Worm (Caenorhabditis elegans) whole organism, young adult: ENCODE measurements around the gene ctns-1.

ENCODE experiments used
- C17E4.6 ChIP-seq: fragments of 200-800 bp; sonication (Bioruptor generic); IDR thresholded peaks from 2 replicates; pipeline ENCODE4 v1.3.6; 2022; ENCODE audit warnings: missing genetic modification reagents, missing genetic modification characterization, missing compliant biosample characterization
- D2030.7 ChIP-seq: fragments of 200-800 bp; sonication (Bioruptor generic); IDR thresholded peaks from 2 replicates; pipeline ENCODE4 v1.3.6; 2022; ENCODE audit warnings: missing genetic modification reagents, missing genetic modification characterization, missing compliant biosample characterization
- F10E7.11 ChIP-seq: sonication (generic microtip); optimal IDR thresholded peaks from 2 replicates; lab custom pipeline; 2017; ENCODE audit warnings: mild to moderate bottlenecking, missing genetic modification characterization, moderate library complexity, missing compliant biosample characterization
- F39B2.1 ChIP-seq: fragments of 200-800 bp; sonication (Bioruptor generic); IDR thresholded peaks from 2 replicates; pipeline ENCODE4 v1.3.6; 2022; ENCODE audit warnings: missing genetic modification reagents, missing genetic modification characterization, missing compliant biosample characterization
- F49E8.2 ChIP-seq: sonication (generic microtip); optimal IDR thresholded peaks from 3 replicates; lab custom pipeline; 2017; ENCODE audit warnings: missing genetic modification characterization, mild to moderate bottlenecking, missing compliant biosample characterization, antibody characterized with exemption, moderate library complexity; ENCODE audit not compliant: insufficient read depth
- F52B5.7 ChIP-seq: sonication (generic microtip); optimal IDR thresholded peaks from 2 replicates; lab custom pipeline; 2016; ENCODE audit warnings: mild to moderate bottlenecking, missing genetic modification characterization, missing compliant biosample characterization
- T26A5.8 ChIP-seq: sonication (generic microtip); optimal IDR thresholded peaks from 2 replicates; lab custom pipeline; 2016; ENCODE audit warnings: missing genetic modification characterization, missing compliant biosample characterization
- Y53F4B.3 ChIP-seq: fragments of 200-800 bp; sonication (Bioruptor generic); IDR thresholded peaks from 2 replicates; pipeline ENCODE4 v1.3.6; 2022; ENCODE audit warnings: missing genetic modification reagents, missing genetic modification characterization, missing compliant biosample characterization
- Y67H2A.10 ChIP-seq: fragments of 200-800 bp; sonication (Bioruptor generic); conservative IDR thresholded peaks from 2 replicates; pipeline ENCODE4 v1.3.6; 2022; ENCODE audit warnings: missing genetic modification reagents, missing genetic modification characterization, missing compliant biosample characterization
- ZK185.1 ChIP-seq: sonication (generic microtip); optimal IDR thresholded peaks from 2 replicates; lab custom pipeline; 2016; ENCODE audit warnings: mild to moderate bottlenecking, missing genetic modification characterization, missing compliant biosample characterization; ENCODE audit not compliant: poor library complexity, severe bottlenecking
- atf-7 ChIP-seq: sonication (generic microtip); optimal IDR thresholded peaks from 2 replicates; lab custom pipeline; 2017; ENCODE audit warnings: mild to moderate bottlenecking, missing genetic modification characterization, missing compliant biosample characterization
- attf-3 ChIP-seq: fragments of 200-800 bp; sonication (Bioruptor generic); conservative IDR thresholded peaks from 2 replicates; pipeline ENCODE4 v1.3.6; 2022; ENCODE audit warnings: missing genetic modification reagents, missing genetic modification characterization, missing compliant biosample characterization
- attf-5 ChIP-seq: fragments of 200-800 bp; sonication (Bioruptor generic); optimal IDR thresholded peaks from 2 replicates; lab custom pipeline; 2018; ENCODE audit warnings: mild to moderate bottlenecking, missing genetic modification characterization, missing compliant biosample characterization
- ccch-3 ChIP-seq: fragments of 200-800 bp; sonication (Bioruptor generic); optimal IDR thresholded peaks from 2 replicates; lab custom pipeline; 2018; ENCODE audit warnings: mild to moderate bottlenecking, missing genetic modification characterization, missing compliant biosample characterization
- cebp-1 ChIP-seq, 2 experiments: fragments of 200-800 bp in 1 of 2; sonication (Bioruptor generic) in 1 of 2; sonication (generic microtip) in 1 of 2; IDR thresholded peaks in 1 of 2; optimal IDR thresholded peaks in 1 of 2; 2 replicates each; pipeline versions ENCODE4 v1.3.6 to Lab custom; 2017 to 2022; ENCODE audit warnings: missing compliant biosample characterization in 2 of 2, missing genetic modification characterization in 2 of 2, mild to moderate bottlenecking in 1 of 2, missing genetic modification reagents in 1 of 2, moderate library complexity in 1 of 2
- cebp-2 ChIP-seq: fragments of 200-800 bp; sonication (Bioruptor generic); IDR thresholded peaks from 2 replicates; pipeline ENCODE4 v1.3.6; 2022; ENCODE audit warnings: missing genetic modification characterization, missing compliant biosample characterization
- ceh-100 ChIP-seq: fragments of 200-800 bp; sonication (Bioruptor generic); IDR thresholded peaks from 2 replicates; pipeline ENCODE4 v1.3.6; 2022; ENCODE audit warnings: missing genetic modification reagents, missing genetic modification characterization, missing compliant biosample characterization
- ceh-40 ChIP-seq: fragments of 200-800 bp; sonication (Bioruptor generic); IDR thresholded peaks from 2 replicates; pipeline ENCODE4 v1.3.6; 2022; ENCODE audit warnings: missing genetic modification characterization, missing compliant biosample characterization
- ceh-79 ChIP-seq: sonication (generic microtip); optimal IDR thresholded peaks from 2 replicates; lab custom pipeline; 2017; ENCODE audit warnings: mild to moderate bottlenecking, missing genetic modification characterization, missing compliant biosample characterization
- dox-1 ChIP-seq: fragments of 200-800 bp; sonication (Bioruptor generic); IDR thresholded peaks from 2 replicates; pipeline ENCODE4 v1.3.6; 2022; ENCODE audit warnings: missing genetic modification reagents, missing genetic modification characterization, missing compliant biosample characterization
- dpl-1 ChIP-seq: fragments of 150-350 bp; optimal IDR thresholded peaks from 2 replicates; lab custom pipeline; 2014; ENCODE audit warnings: missing biosample characterization, missing genetic modification reagents, missing genetic modification characterization
- egl-18 ChIP-seq: fragments of 200-800 bp; sonication (Bioruptor generic); IDR thresholded peaks from 2 replicates; pipeline ENCODE4 v1.3.6; 2022; ENCODE audit warnings: missing genetic modification reagents, missing genetic modification characterization, missing compliant biosample characterization
- egl-44 ChIP-seq: fragments of 200-800 bp; sonication (Bioruptor generic); IDR thresholded peaks from 2 replicates; pipeline ENCODE4 v1.3.6; 2022; ENCODE audit warnings: missing genetic modification reagents, missing genetic modification characterization, missing compliant biosample characterization
- hmg-1.2 ChIP-seq: fragments of 200-800 bp; sonication (Bioruptor generic); IDR thresholded peaks from 2 replicates; pipeline ENCODE4 v1.3.6; 2022; ENCODE audit warnings: missing genetic modification reagents, missing genetic modification characterization, missing compliant biosample characterization
- hsf-1 ChIP-seq: fragments of 200-800 bp; sonication (Bioruptor generic); IDR thresholded peaks from 2 replicates; pipeline ENCODE4 v1.3.6; 2022; ENCODE audit warnings: missing genetic modification reagents, missing genetic modification characterization, missing compliant biosample characterization
- let-526 ChIP-seq: fragments of 200-800 bp; sonication (Bioruptor generic); IDR thresholded peaks from 2 replicates; pipeline ENCODE4 v1.3.6; 2022; ENCODE audit warnings: missing genetic modification reagents, missing genetic modification characterization, missing compliant biosample characterization
- let-607 ChIP-seq, 2 experiments: fragments of 200-800 bp in 1 of 2; sonication (Bioruptor generic) in 1 of 2; sonication (generic microtip) in 1 of 2; optimal IDR thresholded peaks; 2 replicates each; lab custom pipeline; 2016 to 2018; ENCODE audit warnings: mild to moderate bottlenecking in 2 of 2, missing compliant biosample characterization in 2 of 2, missing genetic modification characterization in 2 of 2, moderate library complexity in 2 of 2, missing genotype in 1 of 2
- mes-4 ChIP-seq: sonication (generic microtip); optimal IDR thresholded peaks from 2 replicates; lab custom pipeline; 2016; ENCODE audit warnings: missing genotype, missing genetic modification characterization, missing compliant biosample characterization
- mxl-1 ChIP-seq: sonication (generic microtip); optimal IDR thresholded peaks from 2 replicates; lab custom pipeline; 2016; ENCODE audit warnings: missing genetic modification characterization, missing compliant biosample characterization
- nhr-120 ChIP-seq: fragments of 200-800 bp; sonication (Bioruptor generic); IDR thresholded peaks from 2 replicates; pipeline ENCODE4 v1.3.6; 2022; ENCODE audit warnings: missing genetic modification characterization, missing compliant biosample characterization
- nhr-27 ChIP-seq: fragments of 200-800 bp; sonication (Bioruptor generic); optimal IDR thresholded peaks from 2 replicates; lab custom pipeline; 2018; ENCODE audit warnings: mild to moderate bottlenecking, missing genetic modification characterization, moderate library complexity, missing compliant biosample characterization
- nhr-80 ChIP-seq: sonication (generic microtip); optimal IDR thresholded peaks from 2 replicates; lab custom pipeline; 2016; ENCODE audit warnings: missing genetic modification characterization, missing compliant biosample characterization
- pbrm-1 ChIP-seq: fragments of 200-800 bp; sonication (Bioruptor generic); IDR thresholded peaks from 2 replicates; pipeline ENCODE4 v1.3.6; 2022; ENCODE audit warnings: missing genetic modification reagents, missing genetic modification characterization, missing compliant biosample characterization
- rcor-1 ChIP-seq: fragments of 200-800 bp; sonication (Bioruptor generic); IDR thresholded peaks from 2 replicates; pipeline ENCODE4 v1.3.6; 2022; ENCODE audit warnings: missing genetic modification reagents, missing genetic modification characterization, missing compliant biosample characterization
- rec-8 ChIP-seq, 2 experiments: sonication (generic microtip); optimal IDR thresholded peaks; 2 replicates each; lab custom pipeline; 2016; ENCODE audit warnings: mild to moderate bottlenecking in 2 of 2, missing genetic modification characterization in 2 of 2, missing genetic modification reagents in 2 of 2, missing genotype in 2 of 2, missing biosample characterization in 1 of 2, missing compliant biosample characterization in 1 of 2, moderate library complexity in 1 of 2
- repo-1 ChIP-seq: sonication (generic microtip); optimal IDR thresholded peaks from 2 replicates; lab custom pipeline; 2017; ENCODE audit warnings: mild to moderate bottlenecking, missing genetic modification characterization, missing compliant biosample characterization
- sea-2 ChIP-seq: fragments of 200-800 bp; sonication (Bioruptor generic); IDR thresholded peaks from 2 replicates; pipeline ENCODE4 v1.3.6; 2022; ENCODE audit warnings: missing genetic modification characterization, missing compliant biosample characterization
- snpc-3.4 ChIP-seq: sonication (generic microtip); optimal IDR thresholded peaks from 2 replicates; lab custom pipeline; 2017; ENCODE audit warnings: missing genetic modification characterization, mild to moderate bottlenecking, missing compliant biosample characterization, antibody characterized with exemption, moderate library complexity, missing genotype, missing genetic modification reagents
- sptf-2 ChIP-seq: fragments of 200-800 bp; sonication (Bioruptor generic); optimal IDR thresholded peaks from 2 replicates; lab custom pipeline; 2018; ENCODE audit warnings: mild to moderate bottlenecking, missing genetic modification characterization, missing compliant biosample characterization
- tbx-9 ChIP-seq: sonication (generic microtip); optimal IDR thresholded peaks from 2 replicates; lab custom pipeline; 2016; ENCODE audit warnings: borderline replicate concordance, missing genetic modification characterization, inconsistent platforms, missing compliant biosample characterization
- xnd-1 ChIP-seq: sonication (generic microtip); optimal IDR thresholded peaks from 2 replicates; lab custom pipeline; 2016; ENCODE audit warnings: missing genotype, missing genetic modification reagents, missing genetic modification characterization, missing compliant biosample characterization
- zfh-2 ChIP-seq: fragments of 200-800 bp; sonication (Bioruptor generic); conservative IDR thresholded peaks from 2 replicates; pipeline ENCODE4 v1.3.6; 2022; ENCODE audit warnings: missing genetic modification reagents, missing genetic modification characterization, missing compliant biosample characterization
- ztf-28 ChIP-seq: fragments of 200-800 bp; sonication (Bioruptor generic); IDR thresholded peaks from 2 replicates; pipeline ENCODE4 v1.3.6; 2022; ENCODE audit warnings: missing genetic modification reagents, missing genetic modification characterization, missing compliant biosample characterization

Gene ctns-1

ce11 chrII:8141135-8141534, 4.4 kb upstream of the ctns-1 start (continued):
- peak; percentile 7 for TF ChIP-seq F52B5.7 (tag; lab: Kevin White, UChicago)
- TF ChIP-seq ceh-40 (GFP tag; lab: Robert Waterston, UW) = no peak
- no peak for TF ChIP-seq F39B2.1 (GFP tag; lab: Robert Waterston, UW)
- TF ChIP-seq ceh-79 = no peak
- TF ChIP-seq xnd-1 = no peak
- TF ChIP-seq snpc-3.4 (tag; lab: Kevin White, UChicago) = peak; percentile 19
- no peak for TF ChIP-seq mes-4 (tag; lab: Kevin White, UChicago)
- no peak for TF ChIP-seq dox-1
- no peak for TF ChIP-seq ztf-28 (GFP tag; lab: Robert Waterston, UW)
- TF ChIP-seq sea-2 (GFP tag; lab: Robert Waterston, UW) = no peak
- TF ChIP-seq ZK185.1 (tag; lab: Kevin White, UChicago) = no peak
- TF ChIP-seq atf-7 (tag; lab: Kevin White, UChicago) = no peak
- TF ChIP-seq sptf-2 (GFP tag; lab: Kevin White, UChicago) = no peak
- TF ChIP-seq nhr-27 = peak; percentile 11
- peak; percentile 15 for TF ChIP-seq repo-1 (tag; lab: Kevin White, UChicago)
- TF ChIP-seq F10E7.11 (tag; lab: Kevin White, UChicago) = no peak
- TF ChIP-seq Y53F4B.3 (GFP tag; lab: Robert Waterston, UW) = no peak
- TF ChIP-seq attf-3 (GFP tag; lab: Robert Waterston, UW) = no peak
- no peak for TF ChIP-seq cebp-2 (GFP tag; lab: Robert Waterston, UW)
- no peak for TF ChIP-seq nhr-80
- TF ChIP-seq D2030.7 = 0 out of 2 replicates have a peak, but pooled peaks have one; percentile 28
- no peak for TF ChIP-seq hmg-1.2 (GFP tag; lab: Robert Waterston, UW)
- TF ChIP-seq C17E4.6 (GFP tag; lab: Robert Waterston, UW) = no peak
- TF ChIP-seq F49E8.2 (tag; lab: Kevin White, UChicago) = no peak
- TF ChIP-seq zfh-2 (GFP tag; lab: Robert Waterston, UW) = no peak
- TF ChIP-seq mxl-1 (tag; lab: Kevin White, UChicago) = no peak
- no peak for TF ChIP-seq hsf-1 (GFP tag; lab: Robert Waterston, UW)
- TF ChIP-seq let-607 (tag; optimal IDR thresholded peaks at IDR 0.05; lab: Kevin White, UChicago) = no peak
- TF ChIP-seq ccch-3 (GFP tag; lab: Kevin White, UChicago) = no peak
- TF ChIP-seq pbrm-1 = 0 out of 2 replicates have a peak, but pooled peaks have one; percentile 37
- TF ChIP-seq Y67H2A.10 (GFP tag; lab: Robert Waterston, UW) = no peak
- no peak for TF ChIP-seq rec-8 (tag; optimal IDR thresholded peaks at IDR 0.05; lab: Kevin White, UChicago)
- TF ChIP-seq T26A5.8 (tag; lab: Kevin White, UChicago) = no peak
- TF ChIP-seq nhr-120 (GFP tag; lab: Robert Waterston, UW) = no peak

- no peak for TF ChIP-seq dpl-1 (GFP tag; lab: Kevin White, UChicago)
- TF ChIP-seq rcor-1 (GFP tag; lab: Robert Waterston, UW) = 0 out of 2 replicates have a peak, but pooled peaks have one; percentile 17
- TF ChIP-seq attf-5 = peak; percentile 36
- no peak for TF ChIP-seq egl-44 (GFP tag; lab: Robert Waterston, UW)
- TF ChIP-seq tbx-9 (tag; lab: Kevin White, UChicago) = no peak
- peak; percentile 2 for TF ChIP-seq nhr-80
- no peak for TF ChIP-seq hsf-1 (GFP tag; lab: Robert Waterston, UW)
- TF ChIP-seq cebp-1 (GFP tag; IDR thresholded peaks at IDR 0.05; lab: Robert Waterston, UW) = no peak
- peak; percentile 4 for TF ChIP-seq cebp-1 (tag; optimal IDR thresholded peaks at IDR 0.05; lab: Kevin White, UChicago)
- no peak for TF ChIP-seq let-526 (GFP tag; lab: Robert Waterston, UW)
- TF ChIP-seq egl-18 = no peak
- TF ChIP-seq ceh-100 (GFP tag; lab: Robert Waterston, UW) = 0 out of 2 replicates have a peak, but pooled peaks have one; percentile 9
- 0 out of 2 replicates have a peak, but pooled peaks have one; percentile 14 for TF ChIP-seq hmg-1.2 (GFP tag; lab: Robert Waterston, UW)
- TF ChIP-seq, all 124 proteins: peak for 6
Observed at ce11 chrII:8138015-8138546, 1.4 kb upstream of the ctns-1 start, which contains the start of gene cdc-48.2. Gene cdc-48.2 (plus strand): TSS chrII:8138496.
